Worm (Caenorhabditis elegans): ENCODE data around the gene deg-3.
"Not testable (repeated sequence)": the region's sequence is repeated elsewhere in the genome, so short reads cannot be mapped to it uniquely, and the experiment has no call there.

Gene deg-3

DNA sequence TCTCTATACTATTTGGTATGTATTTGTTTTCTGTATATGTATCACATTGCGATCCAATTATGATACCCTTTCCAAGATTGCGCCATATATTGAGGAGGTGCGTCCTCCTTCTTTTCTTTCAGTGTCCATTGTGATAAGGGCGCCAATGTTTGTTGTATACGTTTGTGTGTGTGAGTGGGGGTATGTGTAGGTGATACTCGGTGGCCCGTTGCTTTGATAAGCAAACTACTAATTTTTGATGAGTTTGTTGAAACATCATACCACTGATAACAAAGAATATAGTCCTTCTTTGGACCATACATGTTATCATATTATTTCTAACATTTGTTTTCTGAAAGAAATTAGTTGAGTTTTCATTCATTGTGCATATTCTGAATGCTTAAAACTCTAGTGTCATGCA is 11.3 kb downstream of the deg-3 start:
- TF ChIP-seq crh-2 (tag; optimal IDR thresholded peaks at IDR 0.05) (peak; percentile 45), snpc-4 (tag; optimal IDR thresholded peaks at IDR 0.05) (no peak), F13H6.1 (tag; optimal IDR thresholded peaks at IDR 0.05) (peak; percentile 15), ztf-4 (tag; optimal IDR thresholded peaks at IDR 0.05) (no peak), fos-1 (tag; optimal IDR thresholded peaks at IDR 0.05) (peak; percentile 70), sma-9 (GFP tag; optimal IDR thresholded peaks at IDR 0.05) (peak; percentile 24), sma-9 (tag; optimal IDR thresholded peaks at IDR 0.05) (no peak), nhr-77 (tag; optimal IDR thresholded peaks at IDR 0.05) (no peak)

DNA sequence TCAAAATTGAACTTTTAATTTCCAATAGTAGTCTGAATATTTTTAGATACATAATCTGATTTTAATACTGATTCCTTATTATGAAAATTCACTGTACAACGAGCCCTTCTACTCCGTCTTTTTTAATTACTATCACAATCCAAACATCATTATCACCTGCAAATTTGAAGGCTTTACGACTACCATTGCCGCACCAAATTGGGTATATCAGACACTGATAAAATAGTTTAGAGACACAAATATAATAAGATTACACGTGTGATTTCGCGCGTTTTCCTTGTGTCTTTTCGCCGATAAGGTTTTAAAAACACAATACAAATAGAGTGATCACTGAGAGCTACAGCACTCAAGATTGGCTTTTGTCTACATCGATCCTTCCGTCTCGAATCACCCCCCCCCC is 11.9 kb downstream of the deg-3 start:
- TF ChIP-seq fos-1 (tag; optimal IDR thresholded peaks at IDR 0.05) (peak; percentile 71), mdl-1 (tag; optimal IDR thresholded peaks at IDR 0.05) (no peak), sma-9 (GFP tag; optimal IDR thresholded peaks at IDR 0.05) (peak; percentile 24), sma-9 (tag; optimal IDR thresholded peaks at IDR 0.05) (no peak)

DNA sequence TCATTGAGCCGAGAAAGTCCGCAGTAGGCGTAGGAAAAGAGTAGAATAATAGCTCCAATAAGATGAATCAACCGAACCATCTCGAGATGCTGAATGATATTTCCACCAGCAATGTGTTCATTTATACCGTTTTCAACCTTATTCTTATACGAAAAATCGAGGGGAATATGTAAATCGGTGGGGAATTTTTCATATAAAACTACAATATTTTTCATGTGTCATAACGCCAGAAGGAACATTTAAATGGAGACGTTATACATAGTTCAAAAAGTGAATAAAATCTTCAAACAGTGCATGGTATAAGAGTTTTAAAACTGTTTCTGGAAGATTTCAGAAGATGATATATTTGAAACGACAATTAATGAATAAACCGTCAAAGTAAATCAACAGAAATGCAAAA is 12.3 kb downstream of the deg-3 start, which contains the start of gene nas-19:
Gene nas-19 (minus strand): TSS at position 101 of the 400 bp plus-strand sequence.
- TF ChIP-seq C34F6.9 (tag; optimal IDR thresholded peaks at IDR 0.05) (no peak), ceh-16 (tag; optimal IDR thresholded peaks at IDR 0.05) (no peak), unc-62 (GFP tag; optimal IDR thresholded peaks at IDR 0.05) (no peak), R02D3.7 (tag; optimal IDR thresholded peaks at IDR 0.05) (no peak), zag-1 (tag; optimal IDR thresholded peaks at IDR 0.05) (no peak), ztf-4 (tag; optimal IDR thresholded peaks at IDR 0.05) (no peak), nhr-10 (tag; optimal IDR thresholded peaks at IDR 0.05) (no peak), nhr-6 (tag; optimal IDR thresholded peaks at IDR 0.05) (no peak), lin-13 (GFP tag; optimal IDR thresholded peaks at IDR 0.05) (no peak), egl-27 (tag; optimal IDR thresholded peaks at IDR 0.05) (no peak), F13H6.1 (tag; optimal IDR thresholded peaks at IDR 0.05) (no peak), peb-1 (tag; optimal IDR thresholded peaks at IDR 0.05) (no peak), gmeb-1 (tag; optimal IDR thresholded peaks at IDR 0.05) (no peak), nhr-21 (tag; optimal IDR thresholded peaks at IDR 0.05) (no peak), aly-2 (tag; optimal IDR thresholded peaks at IDR 0.05) (no peak)

DNA sequence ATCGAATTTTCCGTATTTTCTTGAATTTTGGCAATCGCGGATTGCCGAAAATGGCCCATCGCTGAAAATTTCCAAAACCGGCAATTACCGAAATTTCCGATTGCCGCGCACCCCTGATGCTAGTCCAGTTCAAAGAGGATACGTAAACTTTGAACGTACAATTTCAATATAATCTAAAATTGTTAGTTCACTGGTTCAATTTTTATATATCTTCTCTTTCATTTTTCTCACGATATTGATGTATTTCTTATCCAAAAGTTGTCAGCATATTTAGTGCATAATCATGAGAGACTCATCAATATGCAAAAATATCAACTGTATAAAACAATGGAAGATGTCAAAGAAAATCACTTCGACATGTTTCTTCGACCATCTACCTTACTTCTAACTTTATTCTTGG is 16.3 kb downstream of the deg-3 start, which contains the start of gene nas-17:
Gene nas-17 (plus strand): TSS at position 301 of the 400 bp plus-strand sequence.
- TF ChIP-seq ama-1 (optimal IDR thresholded peaks at IDR 0.05) (no peak), R02D3.7 (tag; optimal IDR thresholded peaks at IDR 0.05) (no peak), nhr-21 (tag; optimal IDR thresholded peaks at IDR 0.05) (no peak), mbf-1 (tag; optimal IDR thresholded peaks at IDR 0.05) (no peak), nhr-25 (tag; optimal IDR thresholded peaks at IDR 0.05) (no peak), lin-13 (GFP tag; optimal IDR thresholded peaks at IDR 0.05) (no peak), C34F6.9 (tag; optimal IDR thresholded peaks at IDR 0.05) (no peak), sem-4 (tag; optimal IDR thresholded peaks at IDR 0.05) (no peak), unc-55 (GFP tag; optimal IDR thresholded peaks at IDR 0.05) (no peak), lin-39 (tag; optimal IDR thresholded peaks at IDR 0.05) (no peak), alr-1 (tag; optimal IDR thresholded peaks at IDR 0.05) (no peak), F13H6.1 (tag; optimal IDR thresholded peaks at IDR 0.05) (no peak), peb-1 (tag; optimal IDR thresholded peaks at IDR 0.05) (no peak), sma-3 (GFP tag; optimal IDR thresholded peaks at IDR 0.05) (no peak)

DNA sequence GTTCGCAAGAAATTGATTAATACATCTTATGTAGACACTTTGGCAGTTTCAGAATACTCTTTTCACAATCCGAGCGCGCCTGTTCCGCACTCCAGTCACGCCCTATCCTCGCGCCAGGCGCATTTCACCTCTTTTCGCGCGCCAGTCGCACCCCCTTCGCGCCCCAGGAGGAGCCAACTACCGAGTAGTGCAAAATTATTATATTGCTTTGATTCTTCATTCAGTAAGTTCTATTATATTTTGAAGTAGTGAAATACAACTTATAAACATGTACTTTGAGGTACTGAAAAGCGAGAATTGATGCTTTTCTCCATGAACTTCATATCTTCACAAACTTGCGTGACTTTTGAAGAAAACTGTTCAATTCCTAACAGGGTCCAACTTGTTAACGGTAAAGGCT is 18.8 kb downstream of the deg-3 start, which contains the start of gene nas-18:
Gene nas-18 (plus strand): TSS at position 301 of the 400 bp plus-strand sequence.
- TF ChIP-seq F13H6.1, lsy-2, ztf-11 (tag; optimal IDR thresholded peaks at IDR 0.05): not testable (repeated sequence)

DNA sequence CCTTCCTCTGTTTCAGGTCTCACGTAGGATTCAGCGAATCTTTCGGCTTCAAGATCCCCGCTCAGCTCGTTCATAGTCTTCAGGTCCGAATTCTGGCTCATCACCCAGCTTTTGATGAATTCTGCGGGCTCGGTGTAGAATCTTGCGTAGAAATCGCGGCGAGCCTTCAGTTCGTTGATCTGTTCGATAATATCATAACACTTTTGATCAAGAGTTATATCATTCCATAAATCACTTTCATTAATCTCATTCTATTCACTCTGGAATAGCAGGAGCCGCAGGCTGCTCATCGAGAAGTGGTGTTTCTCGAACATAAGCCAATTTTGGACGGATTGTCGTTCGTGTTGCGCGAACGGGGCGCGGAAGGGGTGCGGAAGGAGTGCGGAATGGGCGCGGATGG is 19.9 kb downstream of the deg-3 start, which contains the start of gene K03B8.4:
Gene K03B8.4 (minus strand): TSS at position 101 of the 400 bp plus-strand sequence.
- TF ChIP-seq crh-2, nhr-11, nhr-23 (tag; optimal IDR thresholded peaks at IDR 0.05): not testable (repeated sequence)
